Fruit fly (Drosophila melanogaster): ENCODE results near the gene Fer2.
A peak's percentile ranks its signal among the peaks of the same experiment; 100 is the strongest.

The Fer2 gene

dm6 chr3R:16154263-16154662 is 3.2 kb upstream of the Fer2 start (continued):
- TF ChIP-seq Eip78C (GFP tag): peak; percentile 73

- TF ChIP-seq CG3919 (GFP tag; optimal IDR thresholded peaks at IDR 0.05) (no peak), Met (GFP tag; optimal IDR thresholded peaks at IDR 0.05) (no peak), Hr4 (GFP tag; optimal IDR thresholded peaks at IDR 0.05) (no peak), Smox (GFP tag; optimal IDR thresholded peaks at IDR 0.05) (no peak), spab (GFP tag; optimal IDR thresholded peaks at IDR 0.05) (no peak), CG6792 (GFP tag; optimal IDR thresholded peaks at IDR 0.05) (no peak)
Observed at dm6 chr3R:16153356-16153905, 2.3 kb upstream of the Fer2 start.

- no peak for TF ChIP-seq CG11294 (GFP tag; IDR thresholded peaks at IDR 0.05)
- TF ChIP-seq Sox15 (GFP tag; optimal IDR thresholded peaks at IDR 0.05): no peak
- TF ChIP-seq CG6276 (GFP tag; optimal IDR thresholded peaks at IDR 0.05): no peak
- no peak for TF ChIP-seq CG3032 (tag; optimal IDR thresholded peaks at IDR 0.05)
- no peak for TF ChIP-seq Ets96B (tag; optimal IDR thresholded peaks at IDR 0.05)
- TF ChIP-seq pdm3 (GFP tag; optimal IDR thresholded peaks at IDR 0.05): no peak
- TF ChIP-seq CG11902 (GFP tag; optimal IDR thresholded peaks at IDR 0.05): no peak
- no peak for TF ChIP-seq lz (GFP tag; optimal IDR thresholded peaks at IDR 0.05)
Observed at dm6 chr3R:16152369-16152768, 1.3 kb upstream of the Fer2 start.

dm6 chr3R:16148712-16149111 is 2.4 kb downstream of the Fer2 start:
- no peak for TF ChIP-seq CG11902 (GFP tag; optimal IDR thresholded peaks at IDR 0.05)
- TF ChIP-seq CG9139 (GFP tag; optimal IDR thresholded peaks at IDR 0.05): no peak
- TF ChIP-seq Met (GFP tag; optimal IDR thresholded peaks at IDR 0.05): no peak
- TF ChIP-seq Hr39 (GFP tag; optimal IDR thresholded peaks at IDR 0.05): no peak
- no peak for TF ChIP-seq Sox15 (GFP tag; optimal IDR thresholded peaks at IDR 0.05)
- no peak for TF ChIP-seq achi (GFP tag; optimal IDR thresholded peaks at IDR 0.05)
- TF ChIP-seq Hr4 (GFP tag; optimal IDR thresholded peaks at IDR 0.05): no peak
- no peak for TF ChIP-seq CG15336 (GFP tag; IDR thresholded peaks at IDR 0.05)
- no peak for TF ChIP-seq lz (GFP tag; optimal IDR thresholded peaks at IDR 0.05)

dm6 chr3R:16146632-16147453 is 4.3 kb downstream of the Fer2 start, which contains the start of the genes Mic26-27 and CG5916:
Gene Mic26-27, minus strand, starts transcription at chr3R:16146855.
Gene CG5916, plus strand, starts transcription at chr3R:16147029.
- TF ChIP-seq svp (GFP tag): no peak
- TF ChIP-seq Hr39 (GFP tag; optimal IDR thresholded peaks at IDR 0.05): peak; percentile 77
- peak; percentile 29; the same call in 1 of the 3 replicates for TF ChIP-seq eg (GFP tag; IDR thresholded peaks at IDR 0.05)
- TF ChIP-seq CG6808 (GFP tag; optimal IDR thresholded peaks at IDR 0.05): no peak
- TF ChIP-seq CG11902 (GFP tag; optimal IDR thresholded peaks at IDR 0.05): peak; percentile 9
- TF ChIP-seq pdm3 (GFP tag; optimal IDR thresholded peaks at IDR 0.05): peak; percentile 39
- peak; percentile 65 for TF ChIP-seq CG3919 (GFP tag; optimal IDR thresholded peaks at IDR 0.05)
- TF ChIP-seq net (GFP tag; optimal IDR thresholded peaks at IDR 0.05): peak; percentile 15
- TF ChIP-seq CG31627 (GFP tag; optimal IDR thresholded peaks at IDR 0.05): peak; percentile 74
- TF ChIP-seq CG10631 (GFP tag; optimal IDR thresholded peaks at IDR 0.05): no peak
- TF ChIP-seq Hr38 (GFP tag; optimal IDR thresholded peaks at IDR 0.05): no peak
- TF ChIP-seq fd85E (GFP tag; optimal IDR thresholded peaks at IDR 0.05): peak; percentile 46
- TF ChIP-seq Gug (GFP tag; IDR thresholded peaks at IDR 0.05): no peak
- TF ChIP-seq CG11762 (GFP tag; optimal IDR thresholded peaks at IDR 0.05; ENCODE audit: insufficient read depth): no peak
- TF ChIP-seq achi (GFP tag; optimal IDR thresholded peaks at IDR 0.05): peak; percentile 53
- TF ChIP-seq Hr4 (GFP tag; optimal IDR thresholded peaks at IDR 0.05): peak; percentile 64
- TF ChIP-seq Sox102F (GFP tag; optimal IDR thresholded peaks at IDR 0.05): peak; percentile 12
- no peak for TF ChIP-seq ss (GFP tag; optimal IDR thresholded peaks at IDR 0.05)
- TF ChIP-seq CG1621 (tag; optimal IDR thresholded peaks at IDR 0.05): no peak
- TF ChIP-seq Met (GFP tag; optimal IDR thresholded peaks at IDR 0.05): no peak
- TF ChIP-seq esn (GFP tag; optimal IDR thresholded peaks at IDR 0.05): peak; percentile 79
- peak; percentile 85 for TF ChIP-seq Eip78C (GFP tag)
- peak; percentile 28 for TF ChIP-seq Sox15 (GFP tag; optimal IDR thresholded peaks at IDR 0.05)
- peak; percentile 70 for TF ChIP-seq lz (GFP tag; optimal IDR thresholded peaks at IDR 0.05)
- no peak for TF ChIP-seq CG4318 (GFP tag; optimal IDR thresholded peaks at IDR 0.05)
- peak; percentile 45 for TF ChIP-seq Eip75B (GFP tag; optimal IDR thresholded peaks at IDR 0.05)
- no peak for TF ChIP-seq CG7368 (GFP tag; optimal IDR thresholded peaks at IDR 0.05)
- peak; percentile 45; the same call in 1 of the 3 replicates for TF ChIP-seq CG6163 (GFP tag; IDR thresholded peaks at IDR 0.05)
- no peak for TF ChIP-seq CG6854 (GFP tag; optimal IDR thresholded peaks at IDR 0.05)
- TF ChIP-seq CG34406 (GFP tag; optimal IDR thresholded peaks at IDR 0.05): no peak
- TF ChIP-seq dac (GFP tag; optimal IDR thresholded peaks at IDR 0.05): peak; percentile 62
- no peak for TF ChIP-seq CG9139 (GFP tag; optimal IDR thresholded peaks at IDR 0.05)

Measured in whole organism, prepupa.